Worm (Caenorhabditis elegans): ENCODE data around the gene C16C8.8.

ce11 chrII:3429400-3429799, 32.1 kb downstream of the C16C8.8 start, which contains the start of gene C16C8.18:
- TF ChIP-seq fkh-8 (tag; optimal IDR thresholded peaks at IDR 0.05) (no peak), ama-1 (optimal IDR thresholded peaks at IDR 0.05) (no peak), lin-15B (tag; optimal IDR thresholded peaks at IDR 0.05) (no peak), nhr-84 (tag; optimal IDR thresholded peaks at IDR 0.05) (no peak), xbp-1 (tag; optimal IDR thresholded peaks at IDR 0.05) (no peak), nhr-76 (tag; optimal IDR thresholded peaks at IDR 0.05) (no peak), egl-27 (tag; optimal IDR thresholded peaks at IDR 0.05) (no peak)

Data from whole organism, L1 larva.